Worm (Caenorhabditis elegans) whole organism, L4/young adult: ENCODE measurements around the gene nhr-19.

Experiments
- W03F9.2 ChIP-seq: fragments of 150-350 bp; optimal IDR thresholded peaks from 2 replicates; lab custom pipeline; 2014; ENCODE audit warnings: missing biosample characterization, missing genetic modification characterization
- dao-5 ChIP-seq: sonication (generic microtip); optimal IDR thresholded peaks from 2 replicates; lab custom pipeline; 2016; ENCODE audit warnings: missing genotype, missing genetic modification characterization, moderate library complexity, missing compliant biosample characterization
- him-1 ChIP-seq: sonication (generic microtip); optimal IDR thresholded peaks from 2 replicates; lab custom pipeline; 2016; ENCODE audit warnings: missing genotype, missing genetic modification reagents, missing genetic modification characterization, missing compliant biosample characterization

- TF ChIP-seq him-1 (no peak), W03F9.2 (tag; lab: Kevin White, UChicago) (no peak), dao-5 (tag; lab: Kevin White, UChicago) (no peak)
Measured at ce11 chrII:9576707-9577106, 28.6 kb downstream of the nhr-19 start.
